Worm (Caenorhabditis elegans): Measurements from ENCODE around the gene shn-1.

shn-1 gene

DNA sequence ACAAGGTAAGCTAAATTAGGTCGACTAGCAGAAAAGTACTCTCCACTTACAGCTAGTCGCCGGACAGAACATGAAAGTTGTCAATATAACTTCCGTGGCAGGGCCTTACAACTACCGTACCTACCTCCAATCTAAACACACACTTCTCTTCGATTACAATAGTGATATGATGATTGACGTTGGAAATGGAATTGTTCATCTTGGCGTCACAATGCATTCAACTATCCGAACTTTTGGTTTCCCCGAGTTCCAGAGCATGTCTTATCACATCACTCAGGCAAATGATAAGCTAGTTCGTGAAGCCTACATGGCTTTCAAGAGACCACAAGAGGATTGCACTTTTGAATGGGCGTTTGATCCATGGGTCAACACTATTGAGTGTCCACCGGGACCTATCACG is 36.6 kb upstream of the shn-1 start:
- no peak for TF ChIP-seq lin-40 (tag; optimal IDR thresholded peaks at IDR 0.05)
- no peak for TF ChIP-seq rec-8 (tag; optimal IDR thresholded peaks at IDR 0.05)
- TF ChIP-seq ets-4 (GFP tag; optimal IDR thresholded peaks at IDR 0.05): peak; percentile 47
- peak; percentile 91 for TF ChIP-seq nhr-80 (tag; optimal IDR thresholded peaks at IDR 0.05)
- no peak for TF ChIP-seq B0035.1 (tag; optimal IDR thresholded peaks at IDR 0.05)
- peak in 1 of 2 experiments; percentile 15 for TF ChIP-seq let-607 (tag; optimal IDR thresholded peaks at IDR 0.05)
- no peak for TF ChIP-seq fkh-3 (tag; optimal IDR thresholded peaks at IDR 0.05)
- TF ChIP-seq atf-7 (tag; optimal IDR thresholded peaks at IDR 0.05): peak; percentile 27
- 0 out of 2 replicates have a peak, but pooled peaks have one; percentile 41 for TF ChIP-seq dox-1 (GFP tag; IDR thresholded peaks at IDR 0.05)

DNA sequence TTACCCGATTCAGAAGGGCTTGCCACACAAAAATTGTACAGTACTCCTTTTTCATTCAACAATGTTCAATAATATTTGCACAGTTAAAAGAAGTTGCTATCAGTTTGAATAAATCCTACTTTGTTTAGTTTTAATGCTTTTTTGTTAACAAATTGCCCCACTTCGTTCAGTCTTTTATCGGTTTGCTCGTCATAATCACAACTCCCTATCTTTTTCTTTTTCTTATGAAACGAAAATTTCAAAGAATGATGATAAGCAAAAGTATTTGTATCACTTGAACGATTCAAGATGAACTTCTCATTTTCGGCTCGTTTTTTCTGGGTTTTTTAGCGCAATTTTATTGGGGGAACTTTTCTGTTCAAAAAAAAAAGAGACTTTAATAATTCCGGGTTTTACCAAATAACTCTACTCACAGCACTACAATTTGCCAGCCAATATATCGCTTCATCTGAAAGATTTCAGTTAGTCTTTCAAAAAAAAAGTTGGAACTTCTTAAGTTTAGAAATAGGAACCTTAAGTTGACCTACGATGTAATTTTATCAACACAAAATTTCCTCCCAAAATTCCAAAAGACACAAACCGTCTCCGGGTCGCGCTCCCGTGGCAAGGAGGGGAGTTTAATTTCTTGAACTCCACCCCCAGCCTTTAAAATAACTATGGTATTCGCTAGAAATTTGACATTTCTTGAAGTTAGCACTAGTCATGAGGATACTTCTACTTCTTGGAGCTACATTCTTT is 34.0 kb upstream of the shn-1 start, which contains the start of gene C05D12.3:
C05D12.3 (plus strand) TSS at position 688 of the 738 bp plus-strand sequence.
- TF ChIP-seq nhr-80 (tag; optimal IDR thresholded peaks at IDR 0.05) (peak; percentile 33), ets-4 (GFP tag; optimal IDR thresholded peaks at IDR 0.05) (no peak), tbx-9 (tag; optimal IDR thresholded peaks at IDR 0.05; ENCODE audit: borderline replicate concordance) (no peak)

DNA sequence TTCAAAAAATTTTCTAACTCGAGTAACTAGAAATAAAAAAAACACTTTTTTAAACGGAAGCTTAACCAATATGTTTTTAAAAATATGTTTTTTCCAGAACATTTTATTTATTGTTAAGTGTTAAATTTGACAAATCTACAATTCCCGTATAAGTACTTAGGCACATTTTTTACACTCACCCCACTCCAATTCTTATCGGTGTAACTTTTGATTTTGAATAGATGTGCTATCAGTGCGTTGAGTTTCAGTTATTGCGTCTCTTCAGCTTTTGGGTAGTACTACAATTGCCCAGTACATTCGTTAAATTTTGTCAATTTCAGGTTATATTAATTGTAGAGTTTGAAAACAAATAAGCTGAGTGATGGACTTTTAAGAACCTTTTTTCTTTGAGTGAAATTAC is 33.3 kb upstream of the shn-1 start:
- TF ChIP-seq aptf-2 (GFP tag; conservative IDR thresholded peaks at IDR 0.05) (no peak), hlh-26 (GFP tag; conservative IDR thresholded peaks at IDR 0.05) (no peak), Y95B8A.8 (GFP tag; IDR thresholded peaks at IDR 0.05) (no peak), F39B2.1 (GFP tag; IDR thresholded peaks at IDR 0.05) (no peak), snpc-1.1 (tag; optimal IDR thresholded peaks at IDR 0.05; ENCODE audit: insufficient read depth) (no peak), rec-8 (tag; optimal IDR thresholded peaks at IDR 0.05) (no peak), nhr-90 (tag; optimal IDR thresholded peaks at IDR 0.05) (no peak), lsl-1 (GFP tag; optimal IDR thresholded peaks at IDR 0.05) (no peak)

DNA sequence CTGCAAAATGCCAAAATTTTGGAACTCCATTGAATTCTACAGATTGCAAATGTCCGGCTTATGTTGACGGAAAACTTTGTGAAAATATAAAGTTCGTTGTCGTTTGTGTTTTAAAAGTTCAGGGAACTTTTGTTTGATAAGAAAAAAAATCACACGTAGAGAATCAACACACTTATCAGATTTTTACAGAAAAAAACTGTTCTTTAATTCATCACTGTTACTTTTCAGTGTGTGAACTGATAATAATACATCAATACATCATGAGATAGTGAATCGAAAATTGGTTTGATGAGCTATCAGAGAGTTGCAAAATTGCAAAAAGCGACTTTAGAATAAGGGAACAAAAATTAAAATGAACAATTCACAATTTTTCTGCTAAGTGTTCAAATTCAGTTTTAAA is 27.7 kb upstream of the shn-1 start:
- TF ChIP-seq nhr-80 (tag; optimal IDR thresholded peaks at IDR 0.05): peak; percentile 60
- no peak for TF ChIP-seq ceh-58 (GFP tag; IDR thresholded peaks at IDR 0.05)

DNA sequence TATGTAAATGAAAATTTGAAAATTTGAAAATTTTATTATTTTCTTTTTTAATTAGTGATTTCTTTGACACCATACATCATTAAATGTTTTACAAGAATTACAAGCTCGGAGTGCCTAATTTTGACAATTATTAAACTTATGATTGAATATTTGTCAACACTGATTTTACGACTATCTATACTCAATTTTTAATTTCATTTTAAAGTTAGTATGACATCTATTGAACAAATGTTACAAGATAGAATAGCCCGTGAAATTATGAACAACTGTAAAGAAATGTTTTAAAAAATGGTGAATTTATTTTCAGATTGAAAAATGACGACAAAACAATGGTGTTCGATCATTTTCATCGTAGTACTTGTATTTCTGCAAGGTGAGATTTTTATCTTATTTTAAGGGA is 27.2 kb upstream of the shn-1 start, which contains the start of gene C05D12.2:
C05D12.2 (plus strand) TSS at position 301 of the 400 bp plus-strand sequence.
- TF ChIP-seq madf-8 (GFP tag; conservative IDR thresholded peaks at IDR 0.05) (no peak), xnd-1 (tag; optimal IDR thresholded peaks at IDR 0.05) (no peak), atf-7 (tag; optimal IDR thresholded peaks at IDR 0.05) (no peak), let-607 (tag; optimal IDR thresholded peaks at IDR 0.05) (no peak), ztf-6 (GFP tag; IDR thresholded peaks at IDR 0.05) (no peak), nfya-2 (GFP tag; IDR thresholded peaks at IDR 0.05) (no peak), F52B5.7 (tag; optimal IDR thresholded peaks at IDR 0.05) (no peak), ceh-100 (GFP tag; IDR thresholded peaks at IDR 0.05) (no peak), Y95B8A.8 (GFP tag; IDR thresholded peaks at IDR 0.05) (no peak), egrh-3 (GFP tag; IDR thresholded peaks at IDR 0.05) (no peak), lin-35 (GFP tag; optimal IDR thresholded peaks at IDR 0.05) (no peak), Y53G8AR.9 (GFP tag; conservative IDR thresholded peaks at IDR 0.05) (no peak), F39B2.1 (GFP tag; IDR thresholded peaks at IDR 0.05) (no peak), ztf-25 (GFP tag; IDR thresholded peaks at IDR 0.05) (no peak), madf-6 (GFP tag; IDR thresholded peaks at IDR 0.05) (no peak), ccch-3 (GFP tag; optimal IDR thresholded peaks at IDR 0.05) (no peak), sdz-38 (tag; optimal IDR thresholded peaks at IDR 0.05) (no peak), F55B11.4 (tag; optimal IDR thresholded peaks at IDR 0.05; ENCODE audit: borderline replicate concordance, insufficient read depth) (no peak), egl-18 (GFP tag; IDR thresholded peaks at IDR 0.05) (no peak)

Measured in whole organism, young adult.